Fruit fly (Drosophila melanogaster): ENCODE results near the gene CG31269.

CG31269 gene

DNA sequence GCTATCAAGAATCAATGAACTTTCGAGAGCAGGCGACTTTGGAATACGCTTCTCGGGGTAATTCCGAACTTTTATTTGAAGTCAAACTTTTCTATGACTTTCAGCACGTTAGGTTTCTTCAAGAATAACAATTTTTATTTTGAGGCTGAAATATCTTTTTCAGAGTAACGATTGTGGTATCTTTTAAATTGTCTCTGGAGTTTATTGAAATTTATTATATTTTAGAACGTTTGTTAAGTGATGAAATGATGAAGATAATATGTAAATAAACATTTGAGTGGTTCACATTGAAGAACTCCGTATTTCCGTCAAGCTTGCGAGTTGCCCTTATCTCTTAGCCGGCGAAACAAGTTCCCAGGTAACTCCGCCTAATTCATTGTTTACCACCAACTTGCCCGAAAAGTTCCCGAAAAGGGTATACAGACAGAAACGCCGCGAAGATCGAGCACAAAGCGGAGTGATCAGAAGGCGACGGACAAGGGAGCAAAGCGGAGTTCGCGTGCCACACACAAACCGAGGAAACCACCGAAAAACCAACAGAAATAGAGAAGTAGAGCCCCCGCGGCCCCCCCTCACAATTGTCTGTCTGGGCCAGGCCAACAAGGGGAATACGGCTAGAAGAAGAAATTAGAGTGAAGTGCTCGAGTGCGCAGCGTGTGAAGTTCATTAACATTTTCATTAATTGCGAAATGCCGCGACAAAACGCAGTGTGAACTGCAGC, 9.2 kb upstream of the CG31269 start (continued):
- TF ChIP-seq E2f2 (GFP tag; IDR thresholded peaks at IDR 0.05) (no peak), chm (GFP tag; IDR thresholded peaks at IDR 0.05) (no peak), crp (GFP tag; optimal IDR thresholded peaks at IDR 0.05) (no peak), CG31388 (GFP tag; optimal IDR thresholded peaks at IDR 0.05) (no peak), H15 (GFP tag; IDR thresholded peaks at IDR 0.05) (no peak), CG5180 (GFP tag; optimal IDR thresholded peaks at IDR 0.05) (no peak), CG6272 (GFP tag; IDR thresholded peaks at IDR 0.05) (no peak), sd (tag; optimal IDR thresholded peaks at IDR 0.05) (no peak), sob (GFP tag; IDR thresholded peaks at IDR 0.05) (no peak), vfl (GFP tag; optimal IDR thresholded peaks at IDR 0.05) (no peak), CG17361 (GFP tag; IDR thresholded peaks at IDR 0.05) (peak; percentile 69; the same call in 2 of the 3 replicates), Bteb2 (GFP tag; optimal IDR thresholded peaks at IDR 0.05) (no peak), fu2 (GFP tag; optimal IDR thresholded peaks at IDR 0.05) (no peak), kay (GFP tag; optimal IDR thresholded peaks at IDR 0.05) (no peak), CkIIα-i1 (GFP tag; IDR thresholded peaks at IDR 0.05) (no peak), D19B (GFP tag; optimal IDR thresholded peaks at IDR 0.05) (no peak), CG13424 (tag; optimal IDR thresholded peaks at IDR 0.05) (peak; percentile 18), Optix (GFP tag; IDR thresholded peaks at IDR 0.05) (0 out of 3 replicates have a peak, but pooled peaks have one; percentile 35), amos (GFP tag; IDR thresholded peaks at IDR 0.05; ENCODE audit: partially characterized antibody) (no peak), HmgD (GFP tag; optimal IDR thresholded peaks at IDR 0.05) (no peak), CG7963 (GFP tag; IDR thresholded peaks at IDR 0.05; ENCODE audit: partially characterized antibody) (no peak), tup (GFP tag; optimal IDR thresholded peaks at IDR 0.05) (no peak), zfh1 (GFP tag; IDR thresholded peaks at IDR 0.05) (no peak), usp (GFP tag; optimal IDR thresholded peaks at IDR 0.05) (no peak), CG4730 (GFP tag; IDR thresholded peaks at IDR 0.05) (no peak), run (tag; optimal IDR thresholded peaks at IDR 0.05) (no peak), ftz-f1 (GFP tag; optimal IDR thresholded peaks at IDR 0.05) (no peak), CG15011 (GFP tag; optimal IDR thresholded peaks at IDR 0.05) (no peak), CG14667 (GFP tag; IDR thresholded peaks at IDR 0.05) (no peak), sens-2 (GFP tag; IDR thresholded peaks at IDR 0.05) (no peak), CG6854 (GFP tag; optimal IDR thresholded peaks at IDR 0.05) (no peak), CG14014 (GFP tag; IDR thresholded peaks at IDR 0.05) (no peak), tin (GFP tag; optimal IDR thresholded peaks at IDR 0.05) (no peak), CG30020 (tag; optimal IDR thresholded peaks at IDR 0.05) (no peak), Opbp (GFP tag; IDR thresholded peaks at IDR 0.05; ENCODE audit: partially characterized antibody) (no peak), Hsf (GFP tag; optimal IDR thresholded peaks at IDR 0.05) (peak; percentile 11), sqz (GFP tag; optimal IDR thresholded peaks at IDR 0.05) (no peak), CG12155 (GFP tag; optimal IDR thresholded peaks at IDR 0.05) (no peak), CG12391 (tag; optimal IDR thresholded peaks at IDR 0.05) (peak; percentile 29), CG30403 (GFP tag; optimal IDR thresholded peaks at IDR 0.05) (peak; percentile 37), CG15601 (tag; optimal IDR thresholded peaks at IDR 0.05) (peak; percentile 29), Hr51 (GFP tag; optimal IDR thresholded peaks at IDR 0.05) (no peak), CG2116 (GFP tag; optimal IDR thresholded peaks at IDR 0.05) (no peak), pita (GFP tag; optimal IDR thresholded peaks at IDR 0.05) (no peak), CG1602 (GFP tag; optimal IDR thresholded peaks at IDR 0.05) (no peak), CG1024 (GFP tag; IDR thresholded peaks at IDR 0.05) (no peak), Elba2 (GFP tag; optimal IDR thresholded peaks at IDR 0.05) (no peak), CG16813 (GFP tag; IDR thresholded peaks at IDR 0.05; ENCODE audit: partially characterized antibody) (no peak), CG13123 (GFP tag; optimal IDR thresholded peaks at IDR 0.05) (no peak), dan (GFP tag; IDR thresholded peaks at IDR 0.05) (no peak), CG33213 (GFP tag; optimal IDR thresholded peaks at IDR 0.05) (no peak)

Data from whole organism, embryonic.